Worm (Caenorhabditis elegans) whole organism, midembryonic: ENCODE data around the gene zip-3.

Source experiments
- flt-1 ChIP-seq: fragments of 200-800 bp; sonication (Bioruptor generic); IDR thresholded peaks from 2 replicates; pipeline ENCODE4 v1.3.6; 2022; ENCODE audit warnings: missing genetic modification characterization, missing compliant biosample characterization
- ztf-29 ChIP-seq: fragments of 200-800 bp; sonication (Bioruptor generic); IDR thresholded peaks from 2 replicates; pipeline ENCODE4 v1.3.6; 2022; ENCODE audit warnings: missing genetic modification reagents, missing genetic modification characterization, missing compliant biosample characterization

ce11 chrII:13902014-13902413 is 55.2 kb downstream of the zip-3 start, which contains the start of gene W02B8.1:
- TF ChIP-seq ztf-29 (GFP tag; lab: Robert Waterston, UW) (no peak), flt-1 (GFP tag; lab: Robert Waterston, UW) (no peak)
